Fruit fly (Drosophila melanogaster): Measurements from ENCODE around the gene Cpr65Az.

DNA sequence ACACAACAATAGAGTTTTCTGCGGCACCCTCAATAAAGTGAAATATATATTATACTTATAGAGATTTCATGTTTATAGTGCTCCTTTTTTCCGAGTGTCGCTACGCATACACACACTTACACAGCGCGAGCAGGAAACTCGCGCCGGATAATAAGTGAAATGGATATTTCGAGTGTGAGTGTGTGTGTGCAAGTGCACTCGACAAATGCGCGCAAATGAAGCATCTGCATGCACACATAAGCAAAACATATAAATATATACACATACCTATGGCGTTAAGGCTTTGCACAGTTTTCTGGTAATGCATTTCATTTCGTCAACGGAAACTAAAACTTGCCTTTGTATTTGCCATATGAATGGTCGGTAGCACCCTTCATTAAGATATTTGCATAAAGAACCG is 45.1 kb upstream of the Cpr65Az start:
- TF ChIP-seq bab1 (GFP tag; optimal IDR thresholded peaks at IDR 0.05) (no peak), kay (GFP tag; ENCODE audit: borderline replicate concordance) (no peak), CG1620 (GFP tag; optimal IDR thresholded peaks at IDR 0.05) (no peak)

Data from whole organism, adult.